Worm (Caenorhabditis elegans) whole organism, L4/young adult: ENCODE results near the gene T04A8.7.

Source experiments
- W03F9.2 ChIP-seq: fragments of 150-350 bp; optimal IDR thresholded peaks from 2 replicates; lab custom pipeline; 2014; ENCODE audit warnings: missing biosample characterization, missing genetic modification characterization
- dao-5 ChIP-seq: sonication (generic microtip); optimal IDR thresholded peaks from 2 replicates; lab custom pipeline; 2016; ENCODE audit warnings: missing genotype, missing genetic modification characterization, moderate library complexity, missing compliant biosample characterization
- him-1 ChIP-seq: sonication (generic microtip); optimal IDR thresholded peaks from 2 replicates; lab custom pipeline; 2016; ENCODE audit warnings: missing genotype, missing genetic modification reagents, missing genetic modification characterization, missing compliant biosample characterization

DNA sequence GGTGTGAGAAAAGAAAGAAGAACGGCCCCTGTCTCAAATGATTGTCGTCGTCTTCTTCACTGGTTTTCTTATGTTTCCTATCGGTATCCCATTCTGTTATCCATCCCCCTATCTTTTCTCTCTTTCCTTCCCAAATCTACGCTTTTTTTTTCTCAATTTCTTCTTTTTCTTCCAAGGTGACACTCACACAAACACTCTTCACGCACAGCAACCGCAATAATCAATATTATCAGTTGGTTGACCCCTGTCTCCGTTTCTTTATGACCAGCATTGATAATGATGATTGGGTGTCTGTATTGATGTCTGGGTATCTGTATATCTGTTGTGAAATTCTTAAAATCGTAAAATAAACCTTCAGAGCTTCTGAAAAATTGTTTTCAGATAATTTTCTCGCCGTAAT lies 45.7 kb downstream of the T04A8.7 start:
- TF ChIP-seq him-1 (tag; lab: Kevin White, UChicago) (no peak), W03F9.2 (tag; lab: Kevin White, UChicago) (peak; percentile 8), dao-5 (no peak)
